Worm (Caenorhabditis elegans): Measurements from ENCODE around the gene madf-8.

Gene madf-8

DNA sequence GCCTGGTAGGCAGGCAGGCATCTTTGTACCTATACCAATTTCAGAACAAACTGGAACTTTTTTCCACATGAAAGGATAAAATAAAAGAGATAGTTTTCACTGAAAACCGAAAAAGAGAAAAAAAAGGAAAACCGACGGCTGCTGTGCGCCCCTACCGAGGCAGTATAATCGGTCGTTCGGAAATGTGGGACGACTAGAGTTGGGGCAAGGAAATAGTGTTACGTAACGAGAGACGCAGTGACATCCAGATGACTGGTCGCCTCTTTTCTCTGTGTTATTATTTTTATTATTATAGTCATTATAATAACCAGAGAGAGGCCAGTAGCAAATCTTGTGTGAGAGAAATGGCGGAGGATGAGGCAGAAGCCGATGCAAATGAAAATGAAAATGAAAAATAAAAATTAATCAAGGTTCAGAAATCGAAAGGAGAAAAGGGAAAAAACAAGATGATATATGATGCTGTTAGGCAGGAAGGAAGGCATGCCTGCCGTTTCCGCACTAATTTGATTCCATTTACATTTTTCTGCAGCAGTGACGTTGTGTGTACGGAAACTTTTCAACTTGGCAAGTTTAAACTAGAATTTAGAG, 30.8 kb upstream of the madf-8 start:
- TF ChIP-seq F13H6.1 (tag; optimal IDR thresholded peaks at IDR 0.05), result no peak
- TF ChIP-seq blmp-1 (tag; optimal IDR thresholded peaks at IDR 0.05; ENCODE audit: insufficient read depth), result peak; percentile 20
- TF ChIP-seq nhr-25 (tag; optimal IDR thresholded peaks at IDR 0.05), result peak; percentile 6
- TF ChIP-seq nhr-11 (tag; optimal IDR thresholded peaks at IDR 0.05), result no peak
- peak; percentile 21 for TF ChIP-seq sma-9 (GFP tag; optimal IDR thresholded peaks at IDR 0.05)
- TF ChIP-seq sma-9 (tag; optimal IDR thresholded peaks at IDR 0.05), result no peak

DNA sequence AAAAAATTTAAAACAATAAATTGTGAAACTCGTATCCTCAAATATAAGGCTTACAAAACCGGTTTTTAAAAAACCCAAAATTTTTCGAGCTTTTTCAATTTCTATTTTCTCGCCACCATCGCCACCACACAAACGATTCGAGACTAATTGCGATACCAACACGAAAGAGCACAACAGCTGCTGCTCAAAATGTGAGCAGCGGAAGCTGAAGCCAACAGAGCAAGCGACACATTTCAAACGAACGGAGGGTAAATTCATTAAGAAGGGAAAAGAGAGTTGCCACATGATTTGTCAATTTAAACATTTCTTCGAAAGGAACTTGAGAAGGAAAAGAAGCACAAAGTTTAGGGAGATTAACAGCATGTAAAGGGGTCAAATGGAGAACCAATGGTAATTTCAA, 28.5 kb upstream of the madf-8 start:
- TF ChIP-seq sem-4 (tag; optimal IDR thresholded peaks at IDR 0.05), result peak; percentile 9
- TF ChIP-seq lin-13 (GFP tag; optimal IDR thresholded peaks at IDR 0.05), result no peak
- TF ChIP-seq peb-1 (tag; optimal IDR thresholded peaks at IDR 0.05), result no peak
- peak in 1 of 2 experiments; percentile 34 for TF ChIP-seq lsy-2 (tag; optimal IDR thresholded peaks at IDR 0.05)

DNA sequence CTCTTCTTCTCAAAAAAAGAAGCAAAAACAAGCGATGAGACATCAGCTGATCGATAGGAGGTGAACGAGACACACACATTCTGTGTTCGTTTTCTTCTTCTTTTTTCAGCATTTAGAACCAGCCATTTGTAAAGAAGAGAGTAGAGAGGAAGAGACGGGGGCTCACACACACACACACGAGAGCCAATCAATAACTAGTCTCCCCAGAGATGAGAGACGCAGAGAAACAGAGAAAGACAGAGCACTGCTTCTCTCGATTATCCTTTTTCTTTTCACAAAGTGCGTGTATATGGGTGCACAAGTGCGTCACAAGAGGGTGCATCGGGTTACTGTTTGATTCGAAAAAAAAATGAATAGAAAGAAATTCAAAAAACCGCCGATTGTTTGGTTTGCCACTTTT, 26.7 kb upstream of the madf-8 start:
- TF ChIP-seq nhr-77 (tag; optimal IDR thresholded peaks at IDR 0.05) (no peak), nhr-129 (tag; optimal IDR thresholded peaks at IDR 0.05) (peak; percentile 75), skn-1 (tag; optimal IDR thresholded peaks at IDR 0.05) (no peak), nhr-10 (tag; optimal IDR thresholded peaks at IDR 0.05) (no peak), ztf-11 (tag; optimal IDR thresholded peaks at IDR 0.05) (no peak), zag-1 (tag; optimal IDR thresholded peaks at IDR 0.05) (peak; percentile 67), mdl-1 (tag; optimal IDR thresholded peaks at IDR 0.05) (peak in 1 of 2 experiments; percentile 72), sma-3 (GFP tag; optimal IDR thresholded peaks at IDR 0.05) (no peak), ztf-4 (tag; optimal IDR thresholded peaks at IDR 0.05) (peak; percentile 71), sem-4 (tag; optimal IDR thresholded peaks at IDR 0.05) (peak; percentile 50), egl-27 (tag; optimal IDR thresholded peaks at IDR 0.05) (peak; percentile 23), elt-1 (tag; optimal IDR thresholded peaks at IDR 0.05) (no peak), crh-2 (tag; optimal IDR thresholded peaks at IDR 0.05) (peak; percentile 75), fos-1 (tag; optimal IDR thresholded peaks at IDR 0.05) (no peak), nhr-21 (tag; optimal IDR thresholded peaks at IDR 0.05) (peak; percentile 36), nhr-12 (tag; optimal IDR thresholded peaks at IDR 0.05) (no peak), gmeb-1 (tag; optimal IDR thresholded peaks at IDR 0.05) (no peak), peb-1 (tag; optimal IDR thresholded peaks at IDR 0.05) (no peak), ceh-82 (tag; optimal IDR thresholded peaks at IDR 0.05) (no peak), ztf-1 (GFP tag; conservative IDR thresholded peaks at IDR 0.05) (no peak), nhr-6 (tag; optimal IDR thresholded peaks at IDR 0.05) (no peak), nhr-25 (tag; optimal IDR thresholded peaks at IDR 0.05) (no peak), unc-62 (GFP tag; optimal IDR thresholded peaks at IDR 0.05) (no peak), ama-1 (optimal IDR thresholded peaks at IDR 0.05) (no peak), nhr-11 (tag; optimal IDR thresholded peaks at IDR 0.05) (no peak), Y55F3AM.14 (GFP tag; optimal IDR thresholded peaks at IDR 0.05) (peak; percentile 58), F13H6.1 (tag; optimal IDR thresholded peaks at IDR 0.05) (peak; percentile 83), ceh-16 (tag; optimal IDR thresholded peaks at IDR 0.05) (no peak), R02D3.7 (tag; optimal IDR thresholded peaks at IDR 0.05) (no peak), unc-55 (GFP tag; optimal IDR thresholded peaks at IDR 0.05) (peak; percentile 90), dmd-4 (tag; optimal IDR thresholded peaks at IDR 0.05) (no peak), elt-3 (tag; optimal IDR thresholded peaks at IDR 0.05) (no peak), ZK546.5 (tag; optimal IDR thresholded peaks at IDR 0.05) (no peak), mab-5 (tag; optimal IDR thresholded peaks at IDR 0.05) (peak; percentile 90), blmp-1 (tag; optimal IDR thresholded peaks at IDR 0.05; ENCODE audit: insufficient read depth) (no peak), mbf-1 (tag; optimal IDR thresholded peaks at IDR 0.05) (no peak), nhr-237 (tag; optimal IDR thresholded peaks at IDR 0.05) (no peak), lin-39 (tag; optimal IDR thresholded peaks at IDR 0.05) (no peak), sma-9 (GFP tag; optimal IDR thresholded peaks at IDR 0.05) (peak; percentile 81), sma-9 (tag; optimal IDR thresholded peaks at IDR 0.05) (no peak), nhr-23 (tag; optimal IDR thresholded peaks at IDR 0.05) (no peak), lsy-2 (tag; optimal IDR thresholded peaks at IDR 0.05) (peak; percentile 47 to 84), lin-11 (tag; optimal IDR thresholded peaks at IDR 0.05) (no peak), alr-1 (tag; optimal IDR thresholded peaks at IDR 0.05) (no peak), lin-13 (GFP tag; optimal IDR thresholded peaks at IDR 0.05) (peak; percentile 59), snpc-4 (tag; optimal IDR thresholded peaks at IDR 0.05) (no peak), unc-39 (tag; optimal IDR thresholded peaks at IDR 0.05) (no peak), aly-2 (tag; optimal IDR thresholded peaks at IDR 0.05) (no peak), C34F6.9 (tag; optimal IDR thresholded peaks at IDR 0.05) (peak; percentile 93)

Data from whole organism, L2 larva.